Worm (Caenorhabditis elegans): Measurements from ENCODE around the gene zip-1.

ce11 chrIII:12368462-12369306 lies 35.1 kb downstream of the zip-1 start, which contains the start of gene his-72:
- TF ChIP-seq W03F9.2 (tag; optimal IDR thresholded peaks at IDR 0.05) (no peak), him-1 (tag; optimal IDR thresholded peaks at IDR 0.05) (no peak), dao-5 (tag; optimal IDR thresholded peaks at IDR 0.05) (no peak)
